Worm (Caenorhabditis elegans) whole organism, mixed stage, embryonic: ENCODE measurements around the gene prmt-9.
"Not testable (repeated sequence)": the region's sequence is repeated elsewhere in the genome, so short reads cannot be mapped to it uniquely, and the experiment has no call there.

Source experiments
- bed-3 ChIP-seq: fragments of 200-800 bp; sonication (Bioruptor generic); optimal IDR thresholded peaks from 3 replicates; lab custom pipeline; 2018; ENCODE audit warnings: mild to moderate bottlenecking, missing genetic modification characterization, moderate library complexity, missing compliant biosample characterization
- blmp-1 ChIP-seq: fragments of 150-350 bp; optimal IDR thresholded peaks from 2 replicates; lab custom pipeline; 2014; ENCODE audit warnings: missing biosample characterization, missing genetic modification characterization
- ceh-39 ChIP-seq: fragments of 150-350 bp; optimal IDR thresholded peaks from 2 replicates; lab custom pipeline; 2014; ENCODE audit warnings: missing biosample characterization, missing genetic modification characterization
- ceh-43 ChIP-seq: fragments of 200-800 bp; sonication (Bioruptor generic); optimal IDR thresholded peaks from 2 replicates; lab custom pipeline; 2018; ENCODE audit warnings: mild to moderate bottlenecking, missing genetic modification characterization, moderate library complexity, missing compliant biosample characterization
- ces-1 ChIP-seq: fragments of 150-350 bp; optimal IDR thresholded peaks from 2 replicates; lab custom pipeline; 2014; ENCODE audit warnings: missing biosample characterization, missing genetic modification reagents, missing genetic modification characterization
- cnd-1 ChIP-seq: fragments of 200-800 bp; sonication (Bioruptor generic); optimal IDR thresholded peaks from 2 replicates; lab custom pipeline; 2018; ENCODE audit warnings: mild to moderate bottlenecking, missing genetic modification characterization, missing compliant biosample characterization
- drap-1 ChIP-seq: fragments of 200-800 bp; sonication (Bioruptor generic); optimal IDR thresholded peaks from 3 replicates; lab custom pipeline; 2018; ENCODE audit warnings: mild to moderate bottlenecking, missing genetic modification characterization, missing compliant biosample characterization
- elt-1 ChIP-seq: sonication (generic microtip); optimal IDR thresholded peaks from 2 replicates; lab custom pipeline; 2017; ENCODE audit warnings: missing genetic modification characterization, mild to moderate bottlenecking, missing compliant biosample characterization, antibody characterized with exemption, moderate library complexity, borderline replicate concordance; ENCODE audit not compliant: insufficient read depth
- elt-3 ChIP-seq: fragments of 150-350 bp; optimal IDR thresholded peaks from 2 replicates; lab custom pipeline; 2014; ENCODE audit warnings: missing biosample characterization, missing genetic modification characterization
- flh-1 ChIP-seq: fragments of 200-800 bp; sonication (Bioruptor generic); optimal IDR thresholded peaks from 2 replicates; lab custom pipeline; 2018; ENCODE audit warnings: mild to moderate bottlenecking, missing genetic modification characterization, moderate library complexity, missing compliant biosample characterization
- ham-2 ChIP-seq: fragments of 200-800 bp; sonication (Bioruptor generic); optimal IDR thresholded peaks from 2 replicates; lab custom pipeline; 2018; ENCODE audit warnings: mild to moderate bottlenecking, missing genetic modification characterization, missing compliant biosample characterization
- hlh-1 ChIP-seq: fragments of 150-350 bp; optimal IDR thresholded peaks from 2 replicates; lab custom pipeline; 2014; ENCODE audit warnings: missing biosample characterization, missing genetic modification reagents, missing genetic modification characterization
- lin-13 ChIP-seq: fragments of 150-350 bp; optimal IDR thresholded peaks from 2 replicates; lab custom pipeline; 2014; ENCODE audit warnings: missing biosample characterization, missing genetic modification characterization
- lin-32 ChIP-seq: fragments of 200-800 bp; sonication (Bioruptor generic); optimal IDR thresholded peaks from 2 replicates; lab custom pipeline; 2018; ENCODE audit warnings: mild to moderate bottlenecking, missing genetic modification characterization, missing compliant biosample characterization
- mab-5 ChIP-seq: fragments of 150-350 bp; optimal IDR thresholded peaks from 2 replicates; lab custom pipeline; 2014; ENCODE audit warnings: missing biosample characterization, missing genetic modification characterization
- mep-1 ChIP-seq: fragments of 150-350 bp; optimal IDR thresholded peaks from 2 replicates; lab custom pipeline; 2017; ENCODE audit warnings: missing biosample characterization, missing genetic modification reagents, missing genetic modification characterization, inconsistent platforms
- mls-2 ChIP-seq: sonication (generic microtip); optimal IDR thresholded peaks from 2 replicates; lab custom pipeline; 2016; ENCODE audit warnings: mild to moderate bottlenecking, missing genetic modification characterization, moderate library complexity, missing compliant biosample characterization
- nhr-12 ChIP-seq: fragments of 150-350 bp; optimal IDR thresholded peaks from 2 replicates; lab custom pipeline; 2014; ENCODE audit warnings: missing biosample characterization, missing genetic modification characterization
- nhr-2 ChIP-seq: fragments of 150-350 bp; optimal IDR thresholded peaks from 2 replicates; lab custom pipeline; 2014; ENCODE audit warnings: missing biosample characterization, missing genetic modification characterization
- nhr-237 ChIP-seq: fragments of 150-350 bp; optimal IDR thresholded peaks from 2 replicates; lab custom pipeline; 2014; ENCODE audit warnings: missing biosample characterization, missing genetic modification characterization
- nhr-28 ChIP-seq: fragments of 150-350 bp; optimal IDR thresholded peaks from 2 replicates; lab custom pipeline; 2014; ENCODE audit warnings: missing biosample characterization, missing genetic modification characterization
- nhr-76 ChIP-seq: sonication (generic microtip); optimal IDR thresholded peaks from 2 replicates; lab custom pipeline; 2017; ENCODE audit warnings: missing biosample characterization, missing genetic modification characterization
- pha-4 ChIP-seq: fragments of 150-350 bp; optimal IDR thresholded peaks from 2 replicates; lab custom pipeline; 2018; ENCODE audit warnings: missing biosample characterization, missing genetic modification reagents, missing genetic modification characterization
- sem-2 ChIP-seq: fragments of 200-800 bp; sonication (Bioruptor generic); optimal IDR thresholded peaks from 2 replicates; lab custom pipeline; 2018; ENCODE audit warnings: mild to moderate bottlenecking, missing genetic modification characterization, missing compliant biosample characterization
- snpc-4 ChIP-seq: fragments of 150-350 bp; optimal IDR thresholded peaks from 2 replicates; lab custom pipeline; 2014; ENCODE audit warnings: missing biosample characterization, missing genetic modification characterization
- sptf-1 ChIP-seq: sonication (generic microtip); optimal IDR thresholded peaks from 2 replicates; lab custom pipeline; 2017; ENCODE audit warnings: mild to moderate bottlenecking, missing genetic modification characterization, moderate library complexity, missing compliant biosample characterization
- tbx-8 ChIP-seq: fragments of 200-800 bp; sonication (Bioruptor generic); optimal IDR thresholded peaks from 2 replicates; lab custom pipeline; 2018; ENCODE audit warnings: mild to moderate bottlenecking, missing genetic modification characterization, moderate library complexity, missing compliant biosample characterization
- unc-120 ChIP-seq: sonication (generic microtip); optimal IDR thresholded peaks from 2 replicates; lab custom pipeline; 2017; ENCODE audit warnings: missing genetic modification characterization, missing compliant biosample characterization; ENCODE audit not compliant: poor library complexity, severe bottlenecking
- unc-39 ChIP-seq: fragments of 150-350 bp; optimal IDR thresholded peaks from 2 replicates; lab custom pipeline; 2014; ENCODE audit warnings: missing biosample characterization, missing genetic modification characterization
- unc-62 ChIP-seq: fragments of 150-350 bp; optimal IDR thresholded peaks from 2 replicates; lab custom pipeline; 2014; ENCODE audit warnings: missing biosample characterization, missing genetic modification reagents, missing genetic modification characterization
- zip-8 ChIP-seq: fragments of 150-350 bp; optimal IDR thresholded peaks from 2 replicates; lab custom pipeline; 2014; ENCODE audit warnings: missing biosample characterization, missing genetic modification characterization

Gene prmt-9

ce11 chrIV:12640137-12640536 lies 44.0 kb downstream of the prmt-9 start, which contains the start of gene vha-7:
Gene vha-7 (plus strand): TSS chrIV:12640462.
- no peak for TF ChIP-seq sem-2 (GFP tag; lab: Kevin White, UChicago)
- no peak for TF ChIP-seq zip-8 (tag; lab: Kevin White, UChicago)
- TF ChIP-seq nhr-28 (tag; lab: Kevin White, UChicago), result no peak
- TF ChIP-seq mls-2 (tag; lab: Kevin White, UChicago), result no peak
- TF ChIP-seq nhr-76 (tag; lab: Kevin White, UChicago), result no peak
- TF ChIP-seq hlh-1 (tag; lab: Kevin White, UChicago), result no peak
- TF ChIP-seq lin-13 (tag; lab: Kevin White, UChicago), result no peak
- TF ChIP-seq nhr-2 (tag; lab: Kevin White, UChicago), result no peak
- TF ChIP-seq nhr-12 (tag; lab: Kevin White, UChicago), result no peak
- TF ChIP-seq unc-62 (GFP tag; lab: Kevin White, UChicago), result no peak
- TF ChIP-seq drap-1 (GFP tag; lab: Kevin White, UChicago), result no peak
- TF ChIP-seq mep-1 (tag; lab: Kevin White, UChicago), result no peak
- no peak for TF ChIP-seq nhr-237 (tag; lab: Kevin White, UChicago)
- no peak for TF ChIP-seq bed-3 (GFP tag; lab: Kevin White, UChicago)
- no peak for TF ChIP-seq tbx-8
- TF ChIP-seq blmp-1 (tag; lab: Kevin White, UChicago), result no peak
- no peak for TF ChIP-seq flh-1 (GFP tag; lab: Kevin White, UChicago)

ce11 chrIV:12639311-12639710 lies 44.9 kb downstream of the prmt-9 start, which contains the start of gene C26H9A.3:
Gene C26H9A.3 (minus strand): TSS chrIV:12639411.
- TF ChIP-seq snpc-4 (tag; lab: Kevin White, UChicago); nhr-237 (tag; lab: Kevin White, UChicago); lin-32: not testable (repeated sequence)

ce11 chrIV:12637340-12637739 lies 46.8 kb downstream of the prmt-9 start:
- TF ChIP-seq mab-5 (tag; lab: Kevin White, UChicago) (peak; percentile 72), unc-120 (tag; lab: Kevin White, UChicago) (peak; percentile 86), mep-1 (tag; lab: Kevin White, UChicago) (peak; percentile 27), hlh-1 (tag; lab: Kevin White, UChicago) (peak; percentile 99), ces-1 (no peak), unc-62 (GFP tag; lab: Kevin White, UChicago) (peak; percentile 98)

ce11 chrIV:12633825-12634224 lies 50.4 kb downstream of the prmt-9 start:
- TF ChIP-seq unc-62 (GFP tag; lab: Kevin White, UChicago) (peak; percentile 29), flh-1 (GFP tag; lab: Kevin White, UChicago) (no peak), unc-120 (tag; lab: Kevin White, UChicago) (peak; percentile 19), lin-32 (no peak), pha-4 (tag; lab: Kevin White, UChicago) (peak; percentile 10), ham-2 (GFP tag; lab: Kevin White, UChicago) (peak; percentile 26)

ce11 chrIV:12632430-12632829 lies 51.7 kb downstream of the prmt-9 start:
- TF ChIP-seq unc-39 (tag; lab: Kevin White, UChicago) (no peak), ces-1 (peak; percentile 64)

ce11 chrIV:12630922-12631321 lies 53.3 kb downstream of the prmt-9 start, which contains the start of gene ark-1:
Gene ark-1 (minus strand): TSS chrIV:12631022.
- TF ChIP-seq nhr-12 (tag; lab: Kevin White, UChicago), result no peak
- no peak for TF ChIP-seq ham-2 (GFP tag; lab: Kevin White, UChicago)
- TF ChIP-seq tbx-8, result no peak
- TF ChIP-seq elt-3 (tag; lab: Kevin White, UChicago), result no peak
- TF ChIP-seq elt-1 (tag; lab: Kevin White, UChicago), result no peak
- TF ChIP-seq ceh-43 (GFP tag; lab: Kevin White, UChicago), result no peak
- TF ChIP-seq mab-5 (tag; lab: Kevin White, UChicago), result no peak
- TF ChIP-seq pha-4 (tag; lab: Kevin White, UChicago), result no peak
- no peak for TF ChIP-seq ceh-39 (tag; lab: Kevin White, UChicago)
- TF ChIP-seq nhr-2 (tag; lab: Kevin White, UChicago), result no peak
- TF ChIP-seq zip-8 (tag; lab: Kevin White, UChicago), result no peak
- TF ChIP-seq sptf-1 (tag; lab: Kevin White, UChicago), result no peak
- TF ChIP-seq unc-39 (tag; lab: Kevin White, UChicago), result no peak
- no peak for TF ChIP-seq cnd-1
- TF ChIP-seq lin-13 (tag; lab: Kevin White, UChicago), result no peak
- TF ChIP-seq mep-1 (tag; lab: Kevin White, UChicago), result no peak
- TF ChIP-seq hlh-1 (tag; lab: Kevin White, UChicago), result no peak
- no peak for TF ChIP-seq nhr-28 (tag; lab: Kevin White, UChicago)
